Fruit fly (Drosophila melanogaster) whole organism, prepupa: ENCODE results near the gene Mgat3.

Experiments used
- Blimp-1 ChIP-seq: fragments of 200-800 bp; sonication (Bioruptor generic); optimal IDR thresholded peaks from 3 replicates; lab custom pipeline; 2017; ENCODE audit warnings: missing biosample characterization, missing genetic modification characterization, mild to moderate bottlenecking, moderate library complexity, missing genetic modification reagents
- CG10631 ChIP-seq: fragments of 200-800 bp; sonication (Bioruptor generic); optimal IDR thresholded peaks from 2 replicates; lab custom pipeline; 2016; ENCODE audit warnings: missing biosample characterization, missing genetic modification characterization
- CG11294 ChIP-seq: fragments of 200-800 bp; sonication (Bioruptor generic); IDR thresholded peaks from 2 replicates; pipeline ENCODE4 v1.3.6; 2022; ENCODE audit warnings: missing biosample characterization, missing genetic modification characterization
- CG11762 ChIP-seq: fragments of 200-800 bp; sonication (Bioruptor generic); optimal IDR thresholded peaks from 3 replicates; lab custom pipeline; 2016; ENCODE audit warnings: missing biosample characterization, missing genetic modification characterization; ENCODE audit not compliant: insufficient read depth
- CG11902 ChIP-seq: fragments of 200-800 bp; sonication (Bioruptor generic); optimal IDR thresholded peaks from 3 replicates; lab custom pipeline; 2016; ENCODE audit warnings: missing biosample characterization, missing genetic modification characterization
- CG15336 ChIP-seq: fragments of 200-800 bp; sonication (Bioruptor generic); IDR thresholded peaks from 2 replicates; pipeline ENCODE4 v1.3.6; 2022; ENCODE audit warnings: missing biosample characterization, missing genetic modification characterization
- CG16779 ChIP-seq: fragments of 200-800 bp; sonication (Bioruptor generic); optimal IDR thresholded peaks from 3 replicates; lab custom pipeline; 2017; ENCODE audit warnings: missing biosample characterization, mild to moderate bottlenecking, missing genetic modification characterization
- CG3032 ChIP-seq: fragments of 200-800 bp; optimal IDR thresholded peaks from 2 replicates; lab custom pipeline; 2019; ENCODE audit warnings: missing biosample characterization, mild to moderate bottlenecking, missing genetic modification characterization, moderate library complexity
- CG31627 ChIP-seq: fragments of 200-800 bp; sonication (Bioruptor generic); optimal IDR thresholded peaks from 3 replicates; lab custom pipeline; 2016; ENCODE audit warnings: missing biosample characterization, missing genetic modification characterization
- CG32006 ChIP-seq: fragments of 200-800 bp; sonication (Bioruptor generic); optimal IDR thresholded peaks from 3 replicates; lab custom pipeline; 2017; ENCODE audit warnings: missing biosample characterization, mild to moderate bottlenecking, missing genetic modification characterization
- CG34406 ChIP-seq: fragments of 200-800 bp; sonication (Bioruptor generic); optimal IDR thresholded peaks from 3 replicates; lab custom pipeline; 2016; ENCODE audit warnings: missing biosample characterization, missing genetic modification characterization
- CG6163 ChIP-seq: fragments of 200-800 bp; sonication (Bioruptor generic); IDR thresholded peaks from 3 replicates; pipeline ENCODE4 v1.3.6; 2022; ENCODE audit warnings: missing biosample characterization, missing genetic modification characterization
- CG6276 ChIP-seq: fragments of 200-800 bp; sonication (Bioruptor generic); optimal IDR thresholded peaks from 2 replicates; lab custom pipeline; 2017; ENCODE audit warnings: missing biosample characterization, mild to moderate bottlenecking, missing genetic modification characterization
- CG6792 ChIP-seq: fragments of 200-800 bp; sonication (Bioruptor generic); optimal IDR thresholded peaks from 3 replicates; lab custom pipeline; 2016; ENCODE audit warnings: missing biosample characterization, missing genetic modification characterization
- CG6808 ChIP-seq: fragments of 200-800 bp; sonication (Bioruptor generic); optimal IDR thresholded peaks from 3 replicates; lab custom pipeline; 2017; ENCODE audit warnings: missing biosample characterization, missing genetic modification characterization, mild to moderate bottlenecking, moderate library complexity, missing genetic modification reagents
- CG6854 ChIP-seq: fragments of 200-800 bp; sonication (Bioruptor generic); optimal IDR thresholded peaks from 2 replicates; lab custom pipeline; 2017; ENCODE audit warnings: missing biosample characterization, mild to moderate bottlenecking, missing genetic modification characterization
- CG8119 ChIP-seq: fragments of 200-800 bp; sonication (Bioruptor generic); IDR thresholded peaks from 3 replicates; pipeline ENCODE4 v1.3.6; 2022; ENCODE audit warnings: missing biosample characterization, missing genetic modification characterization
- CG8319 ChIP-seq: fragments of 200-800 bp; sonication (Bioruptor generic); optimal IDR thresholded peaks from 3 replicates; lab custom pipeline; 2016; ENCODE audit warnings: missing biosample characterization, missing genetic modification characterization
- CG8632 ChIP-seq: fragments of 200-800 bp; sonication (Bioruptor generic); optimal IDR thresholded peaks from 3 replicates; lab custom pipeline; 2016; ENCODE audit warnings: missing biosample characterization, missing genetic modification characterization
- CG9139 ChIP-seq: fragments of 200-800 bp; sonication (Bioruptor generic); optimal IDR thresholded peaks from 3 replicates; lab custom pipeline; 2017; ENCODE audit warnings: missing biosample characterization, mild to moderate bottlenecking, missing genetic modification characterization
- Eip78C ChIP-seq: fragments of 200-800 bp; sonication (Bioruptor generic); peaks from one replicate; lab custom pipeline; 2016; ENCODE audit warnings: missing biosample characterization, missing genetic modification characterization
- Eip93F ChIP-seq: fragments of 200-800 bp; sonication (Bioruptor generic); optimal IDR thresholded peaks from 2 replicates; lab custom pipeline; 2016; ENCODE audit warnings: missing biosample characterization, mild to moderate bottlenecking, missing genetic modification characterization
- Ets21C ChIP-seq: fragments of 200-800 bp; sonication (Bioruptor generic); optimal IDR thresholded peaks from 3 replicates; lab custom pipeline; 2016; ENCODE audit warnings: missing biosample characterization, missing genetic modification characterization
- Ets96B ChIP-seq: fragments of 200-800 bp; optimal IDR thresholded peaks from 2 replicates; lab custom pipeline; 2019; ENCODE audit warnings: missing biosample characterization, mild to moderate bottlenecking, missing genetic modification characterization, moderate library complexity
- Gug ChIP-seq: fragments of 200-800 bp; sonication (Bioruptor generic); IDR thresholded peaks from 2 replicates; pipeline ENCODE4 v1.3.6; 2022; ENCODE audit warnings: missing biosample characterization, missing genetic modification characterization
- Hr38 ChIP-seq: sonication (Bioruptor generic); optimal IDR thresholded peaks from 2 replicates; lab custom pipeline; 2016; ENCODE audit warnings: missing biosample characterization, missing genetic modification characterization
- Hr39 ChIP-seq: fragments of 200-800 bp; sonication (Bioruptor generic); optimal IDR thresholded peaks from 2 replicates; lab custom pipeline; 2016; ENCODE audit warnings: missing biosample characterization, missing genetic modification characterization
- Lpt ChIP-seq: fragments of 200-800 bp; sonication (Bioruptor generic); optimal IDR thresholded peaks from 3 replicates; lab custom pipeline; 2016; ENCODE audit warnings: missing biosample characterization, missing genetic modification characterization
- Met ChIP-seq: fragments of 200-800 bp; sonication (Bioruptor generic); optimal IDR thresholded peaks from 3 replicates; lab custom pipeline; 2016; ENCODE audit warnings: missing biosample characterization, missing genetic modification characterization
- OdsH ChIP-seq: fragments of 200-800 bp; sonication (Bioruptor generic); optimal IDR thresholded peaks from 3 replicates; lab custom pipeline; 2016; ENCODE audit warnings: missing biosample characterization, missing genetic modification characterization
- Smox ChIP-seq: fragments of 200-800 bp; sonication (Bioruptor generic); optimal IDR thresholded peaks from 3 replicates; lab custom pipeline; 2016; ENCODE audit warnings: missing biosample characterization, missing genetic modification characterization
- Sox102F ChIP-seq: fragments of 200-800 bp; sonication (Bioruptor generic); optimal IDR thresholded peaks from 2 replicates; lab custom pipeline; 2016; ENCODE audit warnings: missing biosample characterization, mild to moderate bottlenecking, missing genetic modification characterization
- Sox14 ChIP-seq: fragments of 200-800 bp; sonication (Bioruptor generic); optimal IDR thresholded peaks from 3 replicates; lab custom pipeline; 2016; ENCODE audit warnings: missing biosample characterization, missing genetic modification characterization
- Sox15 ChIP-seq: fragments of 200-800 bp; sonication (Bioruptor generic); optimal IDR thresholded peaks from 3 replicates; lab custom pipeline; 2016; ENCODE audit warnings: missing biosample characterization, missing genetic modification characterization
- cyc ChIP-seq: fragments of 200-800 bp; sonication (Bioruptor generic); optimal IDR thresholded peaks from 3 replicates; lab custom pipeline; 2016; ENCODE audit warnings: missing biosample characterization, missing genetic modification characterization
- eg ChIP-seq: fragments of 200-800 bp; sonication (Bioruptor generic); IDR thresholded peaks from 3 replicates; pipeline ENCODE4 v1.3.6; 2022; ENCODE audit warnings: missing biosample characterization, missing genetic modification characterization
- esn ChIP-seq: fragments of 200-800 bp; sonication (Bioruptor generic); optimal IDR thresholded peaks from 2 replicates; lab custom pipeline; 2016; ENCODE audit warnings: missing biosample characterization, mild to moderate bottlenecking, missing genetic modification characterization, moderate library complexity
- fd59A ChIP-seq: fragments of 200-800 bp; sonication (Bioruptor generic); optimal IDR thresholded peaks from 2 replicates; lab custom pipeline; 2017; ENCODE audit warnings: missing biosample characterization, mild to moderate bottlenecking, missing genetic modification characterization, missing genetic modification reagents
- fkh ChIP-seq: fragments of 200-800 bp; sonication (Bioruptor generic); optimal IDR thresholded peaks from 3 replicates; lab custom pipeline; 2017; ENCODE audit warnings: missing biosample characterization, mild to moderate bottlenecking, missing genetic modification characterization, moderate library complexity
- lz ChIP-seq: fragments of 200-800 bp; sonication (Bioruptor generic); optimal IDR thresholded peaks from 3 replicates; lab custom pipeline; 2016; ENCODE audit warnings: missing biosample characterization, missing genetic modification characterization
- net ChIP-seq: fragments of 200-800 bp; sonication (Bioruptor generic); optimal IDR thresholded peaks from 3 replicates; lab custom pipeline; 2016; ENCODE audit warnings: missing biosample characterization, missing genetic modification characterization
- salr ChIP-seq, 2 experiments: fragments of 200-800 bp; sonication (Bioruptor generic); optimal IDR thresholded peaks; 3 replicates each; lab custom pipeline; 2016 to 2018; ENCODE audit warnings: missing biosample characterization in 2 of 2, missing genetic modification characterization in 2 of 2, mild to moderate bottlenecking in 1 of 2
- spab ChIP-seq: fragments of 200-800 bp; sonication (Bioruptor generic); optimal IDR thresholded peaks from 2 replicates; lab custom pipeline; 2017; ENCODE audit warnings: missing biosample characterization, mild to moderate bottlenecking, missing genetic modification characterization, missing genetic modification reagents
- svp ChIP-seq: fragments of 200-800 bp; sonication (Bioruptor generic); peaks from one replicate; lab custom pipeline; 2016; ENCODE audit warnings: missing biosample characterization, missing genetic modification characterization
- topi ChIP-seq: fragments of 200-800 bp; sonication (Bioruptor generic); optimal IDR thresholded peaks from 3 replicates; lab custom pipeline; 2016; ENCODE audit warnings: missing biosample characterization, missing genetic modification characterization
- vri ChIP-seq: fragments of 200-800 bp; sonication (Bioruptor generic); optimal IDR thresholded peaks from 3 replicates; lab custom pipeline; 2016; ENCODE audit warnings: missing biosample characterization, mild to moderate bottlenecking, missing genetic modification characterization

Mgat3 gene

DNA sequence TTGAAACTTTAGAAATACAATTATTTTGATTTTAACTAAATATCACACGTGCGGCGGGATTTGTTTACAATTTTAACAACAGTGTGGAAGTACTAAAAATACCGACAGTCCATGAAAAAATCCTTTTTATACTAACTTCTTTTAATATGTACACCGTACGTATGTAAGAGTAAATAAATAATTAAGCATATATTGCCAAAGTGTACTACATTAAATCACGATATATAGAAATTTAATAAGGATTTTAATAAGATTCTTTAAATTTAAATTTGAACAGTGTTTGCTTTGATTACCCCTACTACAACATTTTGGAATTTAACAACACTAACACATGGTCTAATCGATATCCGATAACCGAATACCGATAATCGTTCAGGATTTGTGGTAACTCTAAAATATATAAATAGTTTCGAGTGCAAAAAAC is 39.8 kb upstream of the Mgat3 start, which contains the start of the genes Ski6 and CG16812:
Gene Ski6, minus strand, starts transcription at position 205 of the 424 bp plus-strand sequence.
Gene CG16812, plus strand, starts transcription at position 363 of the 424 bp plus-strand sequence.
- TF ChIP-seq CG34406 (GFP tag; lab: Kevin White, UChicago) (peak; percentile 48), CG8632 (peak; percentile 41), CG8119 (peak; percentile 43; the same call in 1 of the 3 replicates), Gug (GFP tag; lab: Robert Waterston, UW) (peak; percentile 35; the same call in 1 of the 2 replicates), Eip78C (GFP tag; lab: Kevin White, UChicago) (no peak), Sox15 (peak; percentile 29), CG10631 (GFP tag; lab: Kevin White, UChicago) (peak; percentile 75), Ets21C (peak; percentile 37), CG31627 (GFP tag; lab: Kevin White, UChicago) (peak; percentile 51), esn (peak; percentile 70), CG16779 (no peak), CG6792 (peak; percentile 36), fkh (GFP tag; lab: Kevin White, UChicago) (peak; percentile 78), Hr39 (GFP tag; lab: Kevin White, UChicago) (peak; percentile 44), Ets96B (tag; lab: Kevin White, UChicago) (no peak), cyc (GFP tag; lab: Kevin White, UChicago) (peak; percentile 49), eg (GFP tag; lab: Robert Waterston, UW) (peak; percentile 66), OdsH (GFP tag; lab: Kevin White, UChicago) (no peak), Eip93F (GFP tag; lab: Kevin White, UChicago) (no peak), CG15336 (GFP tag; lab: Robert Waterston, UW) (peak; percentile 60; the same call in 1 of the 2 replicates)

DNA sequence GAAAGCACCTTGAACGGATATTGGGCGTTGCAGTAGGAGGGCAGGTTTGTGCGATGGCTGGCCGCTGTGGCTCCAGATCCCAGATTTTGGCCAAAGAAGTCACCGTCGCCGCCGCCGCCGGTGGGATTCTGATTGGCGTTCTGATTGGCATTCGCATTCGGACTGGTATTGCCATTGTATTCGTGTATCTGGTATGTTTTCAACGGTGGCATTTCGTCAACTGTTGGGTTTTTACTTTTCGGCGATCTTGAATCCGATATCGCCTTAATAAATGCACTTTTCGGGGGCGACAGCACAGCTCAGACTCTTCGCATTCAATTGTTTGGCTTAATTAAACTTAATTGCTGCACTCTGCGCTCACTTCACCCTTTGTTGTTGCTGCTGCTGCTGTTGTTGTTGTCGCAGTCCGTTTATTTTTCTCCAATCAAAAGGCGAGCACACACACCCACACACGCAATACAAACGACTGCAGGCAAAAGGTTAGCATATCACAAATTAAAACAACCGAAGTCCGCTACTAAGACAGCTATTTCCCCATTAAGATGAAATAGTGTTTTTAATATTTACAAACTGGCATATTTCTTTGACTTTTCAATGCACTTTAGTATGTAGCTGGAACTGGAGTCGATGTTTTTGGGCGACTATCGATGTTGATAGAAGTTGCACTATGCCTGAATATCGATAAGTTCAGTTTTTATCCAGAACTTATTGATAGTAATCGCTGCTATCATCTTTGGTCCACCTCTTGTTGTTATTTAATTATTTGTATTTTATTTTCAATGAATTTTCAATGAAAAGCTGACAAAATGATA is 37.1 kb upstream of the Mgat3 start, which contains the start of the genes CG9426 and mRF1:
Gene CG9426, minus strand, starts transcription at position 643 of the 812 bp plus-strand sequence.
Gene mRF1, plus strand, starts transcription at position 699 of the 812 bp plus-strand sequence.
- TF ChIP-seq svp (GFP tag; lab: Kevin White, UChicago) (peak; percentile 80), CG8632 (no peak), Lpt (no peak), CG6808 (no peak), CG16779 (no peak), CG6792 (no peak), net (GFP tag; lab: Kevin White, UChicago) (no peak), topi (peak; percentile 46), salr (GFP tag; optimal IDR thresholded peaks at IDR 0.05; lab: Kevin White, UChicago) (no peak), CG8119 (no peak), CG11294 (GFP tag; lab: Robert Waterston, UW) (no peak), Hr38 (GFP tag; lab: Kevin White, UChicago) (no peak), CG8319 (GFP tag; lab: Kevin White, UChicago) (no peak), OdsH (GFP tag; lab: Kevin White, UChicago) (no peak), spab (GFP tag; lab: Kevin White, UChicago) (no peak), CG6854 (no peak), lz (peak; percentile 6), Hr39 (GFP tag; lab: Kevin White, UChicago) (no peak), CG11762 (GFP tag; lab: Kevin White, UChicago) (no peak), Sox14 (GFP tag; lab: Kevin White, UChicago) (peak; percentile 65), cyc (GFP tag; lab: Kevin White, UChicago) (no peak), CG31627 (GFP tag; lab: Kevin White, UChicago) (peak; percentile 13), Blimp-1 (GFP tag; lab: Kevin White, UChicago) (no peak), Eip78C (GFP tag; lab: Kevin White, UChicago) (peak; percentile 36), Smox (GFP tag; lab: Kevin White, UChicago) (no peak), CG9139 (GFP tag; lab: Kevin White, UChicago) (no peak), CG6276 (no peak), CG6163 (no peak), CG34406 (GFP tag; lab: Kevin White, UChicago) (no peak), Ets96B (tag; lab: Kevin White, UChicago) (no peak), Met (GFP tag; lab: Kevin White, UChicago) (no peak), eg (GFP tag; lab: Robert Waterston, UW) (no peak), Sox15 (no peak), fkh (GFP tag; lab: Kevin White, UChicago) (peak; percentile 85), CG32006 (GFP tag; lab: Kevin White, UChicago) (no peak), Eip93F (GFP tag; lab: Kevin White, UChicago) (no peak), Sox102F (GFP tag; lab: Kevin White, UChicago) (no peak), fd59A (GFP tag; lab: Kevin White, UChicago) (no peak), esn (peak; percentile 47), CG3032 (tag; lab: Kevin White, UChicago) (peak; percentile 21), CG11902 (GFP tag; lab: Kevin White, UChicago) (no peak), Gug (GFP tag; lab: Robert Waterston, UW) (no peak), vri (no peak)
